Worm (Caenorhabditis elegans): ENCODE measurements around the gene F56D5.6.

The F56D5.6 gene

ce11 chrIV:9445407-9445806 is 43.7 kb downstream of the F56D5.6 start, which contains the start of gene hsp-12.3:
Gene hsp-12.3, minus strand, starts transcription at chrIV:9445507.
- TF ChIP-seq ceh-16 (tag; optimal IDR thresholded peaks at IDR 0.05) (no peak), nhr-21 (tag; optimal IDR thresholded peaks at IDR 0.05) (no peak), nhr-11 (tag; optimal IDR thresholded peaks at IDR 0.05) (no peak), sma-3 (GFP tag; optimal IDR thresholded peaks at IDR 0.05) (no peak), peb-1 (tag; optimal IDR thresholded peaks at IDR 0.05) (no peak), lin-13 (GFP tag; optimal IDR thresholded peaks at IDR 0.05) (no peak), R02D3.7 (tag; optimal IDR thresholded peaks at IDR 0.05) (no peak), nhr-12 (tag; optimal IDR thresholded peaks at IDR 0.05) (no peak), lsy-2 (tag; optimal IDR thresholded peaks at IDR 0.05) (no peak), ztf-1 (GFP tag; conservative IDR thresholded peaks at IDR 0.05) (no peak), mdl-1 (tag; optimal IDR thresholded peaks at IDR 0.05) (no peak), egl-27 (tag; optimal IDR thresholded peaks at IDR 0.05) (no peak), ztf-11 (tag; optimal IDR thresholded peaks at IDR 0.05) (no peak), ceh-82 (tag; optimal IDR thresholded peaks at IDR 0.05) (no peak), ZK546.5 (tag; optimal IDR thresholded peaks at IDR 0.05) (no peak), nhr-6 (tag; optimal IDR thresholded peaks at IDR 0.05) (no peak), C34F6.9 (tag; optimal IDR thresholded peaks at IDR 0.05) (no peak), gmeb-1 (tag; optimal IDR thresholded peaks at IDR 0.05) (no peak), sma-9 (GFP tag; optimal IDR thresholded peaks at IDR 0.05) (no peak), sma-9 (tag; optimal IDR thresholded peaks at IDR 0.05) (no peak)

- no peak for TF ChIP-seq ama-1 (optimal IDR thresholded peaks at IDR 0.05)
- peak; percentile 9 for TF ChIP-seq C34F6.9 (tag; optimal IDR thresholded peaks at IDR 0.05)
- TF ChIP-seq ztf-4 (tag; optimal IDR thresholded peaks at IDR 0.05): no peak
- no peak for TF ChIP-seq nhr-12 (tag; optimal IDR thresholded peaks at IDR 0.05)
- no peak for TF ChIP-seq ceh-16 (tag; optimal IDR thresholded peaks at IDR 0.05)
- peak; percentile 60 for TF ChIP-seq nhr-129 (tag; optimal IDR thresholded peaks at IDR 0.05)
- TF ChIP-seq Y55F3AM.14 (GFP tag; optimal IDR thresholded peaks at IDR 0.05): no peak
- TF ChIP-seq mbf-1 (tag; optimal IDR thresholded peaks at IDR 0.05): no peak
- TF ChIP-seq egl-27 (tag; optimal IDR thresholded peaks at IDR 0.05): no peak
- no peak for TF ChIP-seq unc-55 (GFP tag; optimal IDR thresholded peaks at IDR 0.05)
- no peak for TF ChIP-seq crh-2 (tag; optimal IDR thresholded peaks at IDR 0.05)
- TF ChIP-seq sma-9 (GFP tag; optimal IDR thresholded peaks at IDR 0.05): peak; percentile 69
- no peak for TF ChIP-seq sma-9 (tag; optimal IDR thresholded peaks at IDR 0.05)
- TF ChIP-seq nhr-23 (tag; optimal IDR thresholded peaks at IDR 0.05): no peak
- no peak for TF ChIP-seq unc-39 (tag; optimal IDR thresholded peaks at IDR 0.05)
- TF ChIP-seq nhr-21 (tag; optimal IDR thresholded peaks at IDR 0.05): no peak
- TF ChIP-seq nhr-6 (tag; optimal IDR thresholded peaks at IDR 0.05): no peak
- TF ChIP-seq R02D3.7 (tag; optimal IDR thresholded peaks at IDR 0.05): no peak
- TF ChIP-seq zag-1 (tag; optimal IDR thresholded peaks at IDR 0.05): no peak
- no peak for TF ChIP-seq ztf-11 (tag; optimal IDR thresholded peaks at IDR 0.05)
- no peak for TF ChIP-seq sma-3 (GFP tag; optimal IDR thresholded peaks at IDR 0.05)
- peak; percentile 47 for TF ChIP-seq F13H6.1 (tag; optimal IDR thresholded peaks at IDR 0.05)
- no peak for TF ChIP-seq lin-11 (tag; optimal IDR thresholded peaks at IDR 0.05)
- TF ChIP-seq gmeb-1 (tag; optimal IDR thresholded peaks at IDR 0.05): no peak
- no peak for TF ChIP-seq mdl-1 (tag; optimal IDR thresholded peaks at IDR 0.05)
- no peak for TF ChIP-seq ztf-1 (GFP tag; conservative IDR thresholded peaks at IDR 0.05)
- TF ChIP-seq nhr-11 (tag; optimal IDR thresholded peaks at IDR 0.05): no peak
- no peak for TF ChIP-seq dmd-4 (tag; optimal IDR thresholded peaks at IDR 0.05)
- no peak for TF ChIP-seq peb-1 (tag; optimal IDR thresholded peaks at IDR 0.05)
- TF ChIP-seq skn-1 (tag; optimal IDR thresholded peaks at IDR 0.05): no peak
- no peak for TF ChIP-seq lin-13 (GFP tag; optimal IDR thresholded peaks at IDR 0.05)
- no peak for TF ChIP-seq ceh-82 (tag; optimal IDR thresholded peaks at IDR 0.05)
- TF ChIP-seq snpc-4 (tag; optimal IDR thresholded peaks at IDR 0.05): peak; percentile 32
- no peak for TF ChIP-seq blmp-1 (tag; optimal IDR thresholded peaks at IDR 0.05; ENCODE audit: insufficient read depth)
- TF ChIP-seq lsy-2 (tag; optimal IDR thresholded peaks at IDR 0.05): peak in 1 of 2 experiments; percentile 33
- no peak for TF ChIP-seq mab-5 (tag; optimal IDR thresholded peaks at IDR 0.05)
- TF ChIP-seq ZK546.5 (tag; optimal IDR thresholded peaks at IDR 0.05): no peak
- no peak for TF ChIP-seq nhr-237 (tag; optimal IDR thresholded peaks at IDR 0.05)
- no peak for TF ChIP-seq sem-4 (tag; optimal IDR thresholded peaks at IDR 0.05)
- no peak for TF ChIP-seq nhr-25 (tag; optimal IDR thresholded peaks at IDR 0.05)
- no peak for TF ChIP-seq elt-1 (tag; optimal IDR thresholded peaks at IDR 0.05)
- TF ChIP-seq fos-1 (tag; optimal IDR thresholded peaks at IDR 0.05): no peak
- TF ChIP-seq aly-2 (tag; optimal IDR thresholded peaks at IDR 0.05): no peak
- TF ChIP-seq lin-39 (tag; optimal IDR thresholded peaks at IDR 0.05): no peak
- no peak for TF ChIP-seq alr-1 (tag; optimal IDR thresholded peaks at IDR 0.05)
- TF ChIP-seq nhr-10 (tag; optimal IDR thresholded peaks at IDR 0.05): no peak
These were observed 45.5 kb downstream of the F56D5.6 start, which contains the start of gene hsp-12.6 for ce11 chrIV:9447209-9447608. Gene hsp-12.6, minus strand, starts transcription at chrIV:9447228.
